Worm (Caenorhabditis elegans) whole organism, midembryonic: ENCODE data around the gene cku-70.

Experiments used
- T22C8.4 ChIP-seq: fragments of 200-800 bp; sonication (Bioruptor generic); IDR thresholded peaks from 2 replicates; pipeline ENCODE4 v1.3.6; 2022; ENCODE audit warnings: missing genetic modification characterization, missing compliant biosample characterization
- flt-1 ChIP-seq: fragments of 200-800 bp; sonication (Bioruptor generic); IDR thresholded peaks from 2 replicates; pipeline ENCODE4 v1.3.6; 2022; ENCODE audit warnings: missing genetic modification characterization, missing compliant biosample characterization
- klf-2 ChIP-seq: fragments of 200-800 bp; sonication (Bioruptor generic); conservative IDR thresholded peaks from 2 replicates; pipeline ENCODE4 v1.3.6; 2022; ENCODE audit warnings: missing genetic modification reagents, missing genetic modification characterization, missing compliant biosample characterization
- med-1 ChIP-seq: sonication (generic microtip); optimal IDR thresholded peaks from 2 replicates; lab custom pipeline; 2017; ENCODE audit warnings: missing genetic modification characterization, mild to moderate bottlenecking, missing compliant biosample characterization, antibody characterized with exemption, missing genetic modification reagents; ENCODE audit not compliant: insufficient read depth
- tab-1 ChIP-seq: fragments of 200-800 bp; sonication (Bioruptor generic); IDR thresholded peaks from 2 replicates; pipeline ENCODE4 v1.3.6; 2022; ENCODE audit warnings: missing genetic modification characterization, missing compliant biosample characterization
- ztf-23 ChIP-seq: fragments of 200-800 bp; sonication (Bioruptor generic); IDR thresholded peaks from 2 replicates; pipeline ENCODE4 v1.3.6; 2022; ENCODE audit warnings: missing genetic modification reagents, missing genetic modification characterization, missing compliant biosample characterization
- ztf-29 ChIP-seq: fragments of 200-800 bp; sonication (Bioruptor generic); IDR thresholded peaks from 2 replicates; pipeline ENCODE4 v1.3.6; 2022; ENCODE audit warnings: missing genetic modification reagents, missing genetic modification characterization, missing compliant biosample characterization

- TF ChIP-seq med-1 (GFP tag; lab: Kevin White, UChicago) = no peak
- no peak for TF ChIP-seq klf-2 (GFP tag; lab: Robert Waterston, UW)
- no peak for TF ChIP-seq tab-1 (GFP tag; lab: Robert Waterston, UW)
- TF ChIP-seq ztf-23 = no peak
- TF ChIP-seq T22C8.4 (GFP tag; lab: Robert Waterston, UW) = no peak
- no peak for TF ChIP-seq ztf-29 (GFP tag; lab: Robert Waterston, UW)
- no peak for TF ChIP-seq flt-1 (GFP tag; lab: Robert Waterston, UW)
These were observed 31.0 kb downstream of the cku-70 start for ce11 chrIII:11185483-11186115.
